Worm (Caenorhabditis elegans) whole organism, L4 larva: Measurements from ENCODE around the gene unc-43.

Source experiments
- F37D6.2 ChIP-seq: sonication (generic microtip); optimal IDR thresholded peaks from 2 replicates; lab custom pipeline; 2016; ENCODE audit warnings: mild to moderate bottlenecking, missing genetic modification characterization, missing compliant biosample characterization
- ama-1 ChIP-seq: fragments of 150-350 bp; optimal IDR thresholded peaks from 2 replicates; lab custom pipeline; 2014; ENCODE audit warnings: inconsistent platforms, mixed read lengths
- ceh-82 ChIP-seq: sonication (generic microtip); optimal IDR thresholded peaks from 2 replicates; lab custom pipeline; 2017; ENCODE audit warnings: missing biosample characterization, missing genetic modification characterization
- dpl-1 ChIP-seq: fragments of 150-350 bp; optimal IDR thresholded peaks from 2 replicates; lab custom pipeline; 2014; ENCODE audit warnings: missing biosample characterization, missing genetic modification reagents, missing genetic modification characterization
- lin-39 ChIP-seq: fragments of 150-350 bp; optimal IDR thresholded peaks from 2 replicates; lab custom pipeline; 2014; ENCODE audit warnings: missing biosample characterization, missing genetic modification reagents, missing genetic modification characterization
- pqm-1 ChIP-seq: sonication (generic microtip); optimal IDR thresholded peaks from 2 replicates; lab custom pipeline; 2017; ENCODE audit warnings: missing biosample characterization, missing genetic modification characterization
- snpc-4 ChIP-seq: fragments of 150-350 bp; optimal IDR thresholded peaks from 2 replicates; lab custom pipeline; 2014; ENCODE audit warnings: missing biosample characterization, missing genetic modification characterization
- zag-1 ChIP-seq: fragments of 150-350 bp; optimal IDR thresholded peaks from 2 replicates; lab custom pipeline; 2014; ENCODE audit warnings: missing biosample characterization, missing genetic modification characterization

ce11 chrIV:10277716-10278115 is 72.3 kb downstream of the unc-43 start, which contains the start of gene Y43C5A.4:
- TF ChIP-seq snpc-4 (tag; lab: Kevin White, UChicago) (no peak), dpl-1 (GFP tag; lab: Kevin White, UChicago) (no peak), zag-1 (tag; lab: Kevin White, UChicago) (no peak), F37D6.2 (no peak), ama-1 (lab: Kevin White, UChicago) (no peak), lin-39 (tag; lab: Kevin White, UChicago) (no peak), ceh-82 (no peak), pqm-1 (tag; lab: Kevin White, UChicago) (no peak)
